Fruit fly (Drosophila melanogaster) ovary, adult (tissue): ENCODE results near the gene PIG-B.

Experiments
- CG17801 ChIP-seq: fragments of 200-800 bp; optimal IDR thresholded peaks from 2 replicates; lab custom pipeline; 2019; ENCODE audit warnings: missing biosample characterization, mild to moderate bottlenecking, missing genetic modification characterization, moderate library complexity; ENCODE audit not compliant: partially characterized antibody

Gene PIG-B

DNA sequence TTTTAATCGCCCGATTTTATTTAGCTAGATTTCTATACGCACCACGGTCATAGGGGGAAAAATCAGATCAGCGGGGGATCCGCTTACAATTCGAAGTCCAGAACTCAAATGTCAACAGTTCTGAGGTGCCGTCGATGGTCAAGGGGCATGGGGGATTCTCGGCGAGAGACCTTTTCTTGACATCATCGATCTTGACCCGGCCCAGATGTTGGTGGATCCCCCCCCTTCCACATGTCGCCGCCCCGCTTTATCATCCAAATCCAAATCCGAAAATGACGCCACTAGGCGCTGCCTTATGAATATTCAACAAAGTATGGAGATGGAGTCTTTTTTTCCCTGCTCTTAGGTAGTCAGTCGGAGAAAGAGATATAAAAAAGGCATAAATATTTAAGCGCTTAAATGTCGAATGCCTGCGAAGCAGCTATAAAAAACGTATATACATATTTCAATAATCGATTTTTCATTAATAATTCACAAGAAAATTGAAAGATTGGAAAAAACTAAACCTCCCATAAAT, 36.8 kb downstream of the PIG-B start:
- no peak for TF ChIP-seq CG17801 (GFP tag; lab: Kevin White, UChicago)

dm6 chr3L:3848687-3849270, 37.7 kb downstream of the PIG-B start:
- TF ChIP-seq CG17801 (GFP tag; lab: Kevin White, UChicago), result no peak

- TF ChIP-seq CG17801 (GFP tag; lab: Kevin White, UChicago), result no peak
Measured at dm6 chr3L:3849763-3850162, 38.7 kb downstream of the PIG-B start.

DNA sequence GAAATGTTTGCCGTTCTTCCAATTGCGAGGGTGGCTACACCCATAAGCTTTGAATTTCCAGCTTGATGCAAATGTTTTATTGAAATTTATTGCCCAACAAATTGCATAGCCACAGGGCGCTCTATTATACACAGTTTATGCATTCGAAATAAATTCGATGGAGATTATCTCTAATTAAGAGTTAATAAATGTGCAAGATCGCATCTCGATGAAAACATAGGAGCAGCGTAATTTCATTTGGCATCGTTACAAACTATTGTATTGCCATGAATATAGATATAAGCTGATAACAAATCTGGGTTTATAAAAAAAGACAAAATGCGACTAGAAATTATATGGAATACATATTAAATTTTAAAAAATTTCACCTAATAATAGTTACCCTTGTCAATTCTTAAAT, 39.4 kb downstream of the PIG-B start:
- TF ChIP-seq CG17801 (GFP tag; lab: Kevin White, UChicago), result no peak

dm6 chr3L:3851048-3851447, 40.0 kb downstream of the PIG-B start:
- TF ChIP-seq CG17801 (GFP tag; lab: Kevin White, UChicago), result no peak

- no peak for TF ChIP-seq CG17801 (GFP tag; lab: Kevin White, UChicago)
Measured at dm6 chr3L:3851847-3852246, 40.8 kb downstream of the PIG-B start.

DNA sequence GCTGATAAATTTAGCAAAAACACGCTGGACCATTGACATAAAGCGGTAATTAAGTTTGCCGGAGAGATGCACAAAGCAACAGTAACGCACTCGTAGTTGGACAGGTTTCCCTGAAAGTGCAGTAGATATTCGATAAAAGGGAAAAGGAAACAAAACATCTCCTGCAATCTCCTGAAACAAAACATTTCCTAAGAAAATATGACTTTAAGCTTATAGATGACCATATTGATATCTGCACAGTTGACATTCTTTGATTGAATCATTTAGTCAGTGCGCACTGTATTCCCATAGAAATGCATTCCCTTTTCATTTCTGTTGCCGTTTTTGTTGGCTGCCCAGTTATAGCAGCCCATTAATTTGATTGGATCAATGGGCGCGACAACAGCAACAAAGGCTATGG, 41.8 kb downstream of the PIG-B start:
- TF ChIP-seq CG17801 (GFP tag; lab: Kevin White, UChicago), result no peak

- TF ChIP-seq CG17801 (GFP tag; lab: Kevin White, UChicago), result no peak
Measured at dm6 chr3L:3855194-3855980, 44.3 kb downstream of the PIG-B start.

DNA sequence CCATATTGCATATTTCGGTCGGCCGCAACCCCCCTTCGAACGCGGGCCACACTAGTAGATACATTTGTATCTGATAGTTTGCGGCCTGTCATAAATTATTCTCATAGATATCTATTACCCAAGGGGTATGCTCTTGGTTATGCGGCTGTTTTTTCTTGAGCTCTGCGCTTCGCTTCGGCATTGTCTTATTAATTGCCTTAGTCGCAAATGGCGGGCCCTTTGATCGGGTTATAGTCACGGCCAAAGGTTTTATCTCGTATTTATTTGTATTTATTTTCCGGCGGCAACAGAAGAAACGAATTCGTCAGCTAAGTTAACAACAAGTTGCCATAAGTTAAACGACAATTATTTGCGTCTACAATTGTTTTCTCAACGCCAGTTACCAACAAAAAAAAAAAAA, 44.9 kb downstream of the PIG-B start:
- no peak for TF ChIP-seq CG17801 (GFP tag; lab: Kevin White, UChicago)

- no peak for TF ChIP-seq CG17801 (GFP tag; lab: Kevin White, UChicago)
Measured at dm6 chr3L:3862504-3863380, 51.7 kb downstream of the PIG-B start.

DNA sequence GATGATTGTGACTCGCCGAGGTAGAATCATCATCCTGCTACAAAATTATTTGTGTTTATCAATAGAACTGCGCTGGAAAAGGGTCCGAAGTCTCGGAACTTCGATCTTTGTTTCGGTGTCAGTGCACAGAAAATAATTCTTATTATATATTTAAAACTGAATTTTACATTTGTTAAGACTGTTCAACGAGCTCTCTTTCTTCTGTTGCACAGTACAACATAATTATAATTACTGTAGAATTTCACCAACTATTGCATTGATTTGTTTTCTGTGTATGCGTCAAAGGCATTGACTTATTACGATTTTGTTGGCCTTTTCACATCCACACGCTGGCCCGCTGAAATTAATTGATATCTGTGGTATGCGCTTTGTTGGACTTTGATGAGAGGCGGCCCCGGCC, 52.4 kb downstream of the PIG-B start:
- no peak for TF ChIP-seq CG17801 (GFP tag; lab: Kevin White, UChicago)
